Worm (Caenorhabditis elegans) whole organism, late embryonic: ENCODE data around the gene smg-9.

Experiments used
- ceh-18 ChIP-seq: sonication (generic microtip); optimal IDR thresholded peaks from 2 replicates; lab custom pipeline; 2016; ENCODE audit warnings: missing genetic modification characterization, missing compliant biosample characterization
- fkh-6 ChIP-seq: sonication (generic microtip); optimal IDR thresholded peaks from 2 replicates; lab custom pipeline; 2016; ENCODE audit warnings: missing genetic modification characterization, missing compliant biosample characterization

DNA sequence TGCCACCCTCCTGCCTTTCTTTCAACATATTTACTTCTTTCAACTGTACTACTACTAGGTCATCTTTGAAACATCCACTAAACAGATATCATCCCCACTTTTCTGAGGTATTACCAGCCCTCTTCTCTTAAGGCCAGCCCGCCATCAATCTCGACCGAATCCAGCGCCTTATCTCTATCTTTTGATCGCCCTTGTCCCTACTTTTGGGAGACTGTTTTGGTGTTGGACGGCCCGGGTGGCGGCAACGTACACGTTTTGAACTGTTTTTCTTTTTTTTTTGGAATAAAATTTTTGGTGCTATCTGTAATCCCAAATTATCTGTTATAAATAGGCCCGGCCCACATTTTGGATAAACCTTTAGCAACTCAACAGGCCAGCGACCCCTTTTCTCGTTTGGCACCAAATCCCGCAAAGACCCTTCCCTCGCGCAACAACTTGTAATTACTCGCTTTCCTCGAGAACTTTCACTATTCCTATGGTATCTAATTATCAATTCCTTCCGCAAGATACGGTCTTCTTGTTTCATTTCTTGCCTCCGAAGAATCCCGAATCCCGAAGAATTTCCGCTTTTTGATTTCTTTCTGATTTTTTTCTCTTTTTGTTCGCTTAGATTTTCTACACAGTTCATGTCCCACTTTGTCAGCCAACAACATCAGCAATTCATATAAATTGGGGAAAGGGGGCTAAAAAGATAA is 49.3 kb downstream of the smg-9 start:
- TF ChIP-seq ceh-18 (tag; lab: Kevin White, UChicago) (no peak), fkh-6 (tag; lab: Kevin White, UChicago) (no peak)
